Worm (Caenorhabditis elegans): ENCODE measurements around the gene fbxa-150.

Gene fbxa-150

DNA sequence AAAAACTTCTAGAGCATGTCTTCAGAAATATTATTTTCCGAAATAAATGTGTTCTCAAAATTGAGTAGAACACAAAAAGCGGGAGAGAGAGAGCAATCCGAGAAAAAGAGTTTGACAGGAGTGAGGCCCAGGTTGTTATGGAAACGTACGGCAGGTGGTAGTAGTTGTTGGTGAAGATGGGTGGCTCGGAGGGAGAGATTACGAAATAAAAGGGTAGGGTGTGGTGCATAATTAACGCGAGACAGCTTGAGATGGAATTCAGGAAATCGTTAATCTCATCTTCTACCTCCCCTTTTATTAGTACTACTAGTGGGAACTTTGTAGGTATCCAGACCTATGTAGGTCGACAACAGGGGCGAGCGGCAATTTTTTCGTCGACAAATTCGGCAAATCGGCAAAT, 11.7 kb downstream of the fbxa-150 start, which contains the start of gene famh-161:
Gene famh-161, minus strand, starts transcription at position 101 of the 400 bp plus-strand sequence.
- TF ChIP-seq pat-9 (tag; optimal IDR thresholded peaks at IDR 0.05), result no peak
- TF ChIP-seq ceh-45 (GFP tag; IDR thresholded peaks at IDR 0.05), result no peak
- TF ChIP-seq unc-55 (GFP tag; optimal IDR thresholded peaks at IDR 0.05), result no peak
- no peak for TF ChIP-seq pha-4 (tag; optimal IDR thresholded peaks at IDR 0.05)
- TF ChIP-seq pax-1 (tag; optimal IDR thresholded peaks at IDR 0.05), result no peak
- no peak for TF ChIP-seq ceh-22 (tag; optimal IDR thresholded peaks at IDR 0.05)
- TF ChIP-seq hlh-8 (tag; optimal IDR thresholded peaks at IDR 0.05), result no peak
- no peak for TF ChIP-seq hlh-15 (tag; optimal IDR thresholded peaks at IDR 0.05)

DNA sequence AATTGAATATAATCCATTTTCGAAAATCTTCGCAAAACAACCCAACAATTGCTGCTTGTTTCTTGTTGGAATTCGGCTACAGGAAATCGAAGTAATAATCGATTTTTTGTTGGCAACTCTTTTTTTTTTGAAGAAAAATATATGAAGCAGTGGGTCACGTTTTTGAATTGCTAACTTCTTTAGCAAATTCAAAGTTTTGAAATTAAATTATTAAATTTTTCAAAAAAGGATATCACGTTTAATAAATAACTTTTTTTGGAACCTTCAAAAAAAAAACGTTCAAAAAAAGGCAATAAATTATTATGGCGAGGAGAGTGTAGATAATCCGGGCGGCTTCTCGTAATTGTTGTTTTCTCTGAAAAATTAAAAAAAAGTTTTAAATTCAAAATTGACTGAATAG, 13.8 kb downstream of the fbxa-150 start, which contains the start of gene Y38H6C.15:
Gene Y38H6C.15, minus strand, starts transcription at position 101 of the 400 bp plus-strand sequence.
- no peak for TF ChIP-seq ceh-48 (tag; optimal IDR thresholded peaks at IDR 0.05)
- no peak for TF ChIP-seq ceh-24 (tag; optimal IDR thresholded peaks at IDR 0.05)
- no peak for TF ChIP-seq F13H6.1 (tag; optimal IDR thresholded peaks at IDR 0.05)
- TF ChIP-seq hlh-30 (tag; optimal IDR thresholded peaks at IDR 0.05; ENCODE audit: insufficient read depth), result no peak
- no peak for TF ChIP-seq ahr-1 (tag; optimal IDR thresholded peaks at IDR 0.05)
- no peak for TF ChIP-seq dmd-4 (tag; optimal IDR thresholded peaks at IDR 0.05; ENCODE audit: borderline replicate concordance)
- TF ChIP-seq pha-2 (tag; optimal IDR thresholded peaks at IDR 0.05), result no peak
- no peak for TF ChIP-seq ceh-45 (GFP tag; IDR thresholded peaks at IDR 0.05)
- TF ChIP-seq C08G9.2 (tag; optimal IDR thresholded peaks at IDR 0.05), result no peak

DNA sequence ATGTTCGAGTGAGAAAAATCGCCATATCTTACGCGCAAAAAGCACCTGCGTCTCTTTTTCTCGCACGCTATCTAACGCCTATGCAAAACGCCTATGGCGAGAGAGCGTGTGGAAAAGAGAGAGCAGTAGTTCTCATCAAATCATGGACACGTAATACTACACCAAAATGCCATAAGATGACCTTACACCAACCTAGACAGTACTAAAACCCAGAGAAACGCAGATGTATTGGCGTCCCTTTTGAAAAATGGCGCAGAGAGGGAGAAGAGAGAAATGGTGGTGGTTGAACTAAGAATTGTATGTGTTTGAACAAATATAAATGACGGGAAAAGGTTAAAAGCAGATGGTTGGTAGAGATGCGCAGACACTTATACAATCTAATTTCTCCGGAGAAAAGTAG, 16.7 kb downstream of the fbxa-150 start, which contains the start of gene Y38H6C.16:
Gene Y38H6C.16, minus strand, starts transcription at position 293 of the 400 bp plus-strand sequence.
- TF ChIP-seq elt-2 (tag; optimal IDR thresholded peaks at IDR 0.05), result peak; percentile 14
- no peak for TF ChIP-seq mec-3 (tag; optimal IDR thresholded peaks at IDR 0.05; ENCODE audit: borderline replicate concordance)

DNA sequence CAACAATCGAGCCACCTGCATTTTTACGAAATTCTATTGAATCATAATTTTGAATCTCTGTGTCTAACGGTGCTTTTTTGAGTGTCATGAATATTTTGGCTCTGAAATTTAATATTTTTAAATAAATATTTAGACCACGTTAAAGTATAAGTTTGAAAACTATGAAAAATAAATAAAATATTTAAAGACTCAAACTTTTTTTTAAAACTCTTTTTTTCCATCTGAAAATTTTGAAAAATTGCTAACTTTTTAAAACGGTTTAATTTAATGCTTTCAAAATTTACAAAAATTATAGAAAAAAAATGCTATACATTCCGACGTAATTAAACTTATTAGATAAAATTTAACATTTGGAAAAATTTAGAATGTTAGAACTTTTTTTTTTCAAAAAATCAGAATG, 21.7 kb downstream of the fbxa-150 start, which contains the start of gene slc-36.3:
Gene slc-36.3, minus strand, starts transcription at position 101 of the 400 bp plus-strand sequence.
- TF ChIP-seq ceh-2 (tag; optimal IDR thresholded peaks at IDR 0.05) (no peak), elt-4 (tag; optimal IDR thresholded peaks at IDR 0.05) (no peak), odd-2 (tag; optimal IDR thresholded peaks at IDR 0.05) (no peak)

DNA sequence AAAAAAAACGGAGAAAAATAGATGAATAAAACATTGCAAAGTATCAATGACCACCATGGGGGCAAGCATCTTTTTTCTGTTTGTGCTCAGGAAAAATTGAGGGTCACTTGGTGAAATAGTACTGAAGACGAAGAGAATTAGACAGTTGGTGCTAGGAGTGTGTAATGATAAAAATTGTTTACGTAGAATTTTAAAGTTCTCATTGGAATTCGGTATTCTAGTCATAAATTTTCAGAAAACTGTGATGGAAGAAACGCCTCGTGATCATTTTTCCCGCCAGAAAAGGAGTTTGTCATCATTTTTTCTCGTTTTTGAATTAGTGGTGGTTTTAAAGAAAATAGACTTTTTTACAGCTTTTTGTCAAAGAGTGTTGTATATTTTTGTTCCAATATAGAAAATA, 22.2 kb downstream of the fbxa-150 start:
- TF ChIP-seq rnt-1 (tag; optimal IDR thresholded peaks at IDR 0.05) (no peak), pros-1 (tag; optimal IDR thresholded peaks at IDR 0.05) (no peak), sox-4 (tag; optimal IDR thresholded peaks at IDR 0.05) (no peak), che-1 (tag; optimal IDR thresholded peaks at IDR 0.05) (no peak), C08G9.2 (tag; optimal IDR thresholded peaks at IDR 0.05) (no peak), ceh-19 (GFP tag; optimal IDR thresholded peaks at IDR 0.05) (no peak), unc-3 (GFP tag; conservative IDR thresholded peaks at IDR 0.05) (no peak), unc-3 (tag; optimal IDR thresholded peaks at IDR 0.05) (no peak), ceh-24 (tag; optimal IDR thresholded peaks at IDR 0.05) (no peak), nhr-232 (tag; optimal IDR thresholded peaks at IDR 0.05) (no peak), nfya-1 (tag; optimal IDR thresholded peaks at IDR 0.05) (no peak), K02D7.2 (tag; optimal IDR thresholded peaks at IDR 0.05) (no peak), ceh-45 (GFP tag; IDR thresholded peaks at IDR 0.05) (no peak), npax-4 (tag; optimal IDR thresholded peaks at IDR 0.05) (no peak)

DNA sequence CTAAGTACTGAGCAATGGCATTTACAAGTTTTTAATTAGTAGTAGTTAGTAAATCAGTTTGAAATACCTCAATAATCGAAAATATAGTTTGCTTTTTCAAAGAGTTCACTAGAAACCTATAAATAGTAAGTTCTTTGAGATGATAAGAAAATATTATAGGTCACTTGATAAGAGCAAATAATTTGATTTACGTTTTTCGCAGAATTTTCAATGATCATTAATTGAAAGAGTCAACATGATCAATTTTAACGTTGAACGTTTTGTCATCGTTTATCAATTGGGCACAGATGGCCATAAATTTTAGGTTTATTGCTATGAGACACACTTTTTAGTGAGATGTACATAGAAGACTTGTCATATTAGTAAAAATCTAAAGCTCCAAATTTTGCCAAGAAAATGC, 23.3 kb downstream of the fbxa-150 start:
- TF ChIP-seq ceh-31 (tag; optimal IDR thresholded peaks at IDR 0.05), result no peak
- TF ChIP-seq ceh-18 (tag; optimal IDR thresholded peaks at IDR 0.05), result no peak
- TF ChIP-seq tbx-7 (tag; optimal IDR thresholded peaks at IDR 0.05), result no peak
- TF ChIP-seq che-1 (tag; optimal IDR thresholded peaks at IDR 0.05), result no peak
- TF ChIP-seq pat-9 (tag; optimal IDR thresholded peaks at IDR 0.05), result no peak
- TF ChIP-seq zip-5 (tag; optimal IDR thresholded peaks at IDR 0.05), result no peak
- TF ChIP-seq Y22D7AL.16 (tag; optimal IDR thresholded peaks at IDR 0.05), result no peak
- TF ChIP-seq nfya-1 (tag; optimal IDR thresholded peaks at IDR 0.05), result no peak
- no peak for TF ChIP-seq ahr-1 (tag; optimal IDR thresholded peaks at IDR 0.05)
- TF ChIP-seq ceh-19 (GFP tag; optimal IDR thresholded peaks at IDR 0.05), result no peak

Measured in whole organism, late embryonic.